Fruit fly (Drosophila melanogaster) whole organism, wandering third instar larva: ENCODE measurements around the gene Syn1.

Source experiments
- Mio ChIP-seq: sonication (Bioruptor generic); optimal IDR thresholded peaks from 2 replicates; lab custom pipeline; 2016; ENCODE audit warnings: missing biosample characterization, missing genetic modification characterization
- dsf ChIP-seq: sonication (Bioruptor generic); optimal IDR thresholded peaks from 2 replicates; lab custom pipeline; 2016; ENCODE audit warnings: missing biosample characterization, missing genetic modification characterization, borderline replicate concordance
- ey ChIP-seq: fragments of 200-800 bp; sonication (Bioruptor generic); optimal IDR thresholded peaks from 2 replicates; lab custom pipeline; 2016; ENCODE audit warnings: missing biosample characterization, missing genetic modification characterization
- foxo ChIP-seq, 2 experiments: fragments of 200-800 bp; sonication (Bioruptor generic); optimal IDR thresholded peaks; 2 replicates in 1 of 2; 3 replicates in 1 of 2; lab custom pipeline; 2016 to 2017; ENCODE audit warnings: missing biosample characterization in 2 of 2, missing genetic modification characterization in 2 of 2
- h ChIP-seq: fragments of 200-800 bp; sonication (Bioruptor generic); optimal IDR thresholded peaks from 3 replicates; lab custom pipeline; 2016; ENCODE audit warnings: missing biosample characterization, mild to moderate bottlenecking, missing genetic modification characterization
- lola ChIP-seq: fragments of >200 bp; optimal IDR thresholded peaks from 2 replicates; lab custom pipeline; 2017; ENCODE audit warnings: missing biosample characterization, missing genetic modification characterization
- woc ChIP-seq: sonication (Bioruptor generic); optimal IDR thresholded peaks from 2 replicates; lab custom pipeline; 2016; ENCODE audit warnings: missing biosample characterization, mild to moderate bottlenecking, missing genetic modification characterization

- TF ChIP-seq ey = no peak
- TF ChIP-seq h = no peak
- TF ChIP-seq dsf (GFP tag; lab: Kevin White, UChicago) = no peak
- TF ChIP-seq Mio (GFP tag; lab: Kevin White, UChicago) = no peak
- no peak for TF ChIP-seq woc (GFP tag; lab: Kevin White, UChicago)
- no peak for TF ChIP-seq foxo (GFP tag; optimal IDR thresholded peaks at IDR 0.05; lab: Kevin White, UChicago)
- TF ChIP-seq lola = no peak
Observed at dm6 chr3L:21718233-21718632, 52.1 kb downstream of the Syn1 start.
